ENCODE assay signal across 5 worm cellular contexts in genomic region chrIII:2780793-2781192, ce11.
TF ChIP-seq lines count a peak whose summit lies in the region.

TSS of gene Y71H2AM.6 (plus strand) at chrIII:2781056.

TF ChIP-seq in whole organism, L1 larva, 84 proteins besides CTCF, POLR2A, EP300 and RAD21 (continues in another document):
- TF ChIP-seq nhr-71 (tag; optimal IDR thresholded peaks at IDR 0.05; lab: Kevin White, UChicago), result peak; percentile 59
- TF ChIP-seq F16B12.6 (tag; optimal IDR thresholded peaks at IDR 0.05; lab: Kevin White, UChicago), result peak; percentile 87
- peak; percentile 59 to 81 (median 67) for TF ChIP-seq dpl-1 (GFP tag; optimal IDR thresholded peaks at IDR 0.05; lab: Kevin White, UChicago)
- TF ChIP-seq mdl-1 (tag; optimal IDR thresholded peaks at IDR 0.05; lab: Kevin White, UChicago), result no peak
- no peak for TF ChIP-seq pag-3 (tag; optimal IDR thresholded peaks at IDR 0.05; lab: Kevin White, UChicago; ENCODE audit: borderline replicate concordance, insufficient read depth)
- peak; percentile 45 for TF ChIP-seq isw-1 (GFP tag; IDR thresholded peaks at IDR 0.05; lab: Robert Waterston, UW)
- TF ChIP-seq C16A3.4 (tag; optimal IDR thresholded peaks at IDR 0.05; lab: Kevin White, UChicago), result peak; percentile 44
- TF ChIP-seq dsc-1 (tag; optimal IDR thresholded peaks at IDR 0.05; lab: Kevin White, UChicago), result peak; percentile 36
- TF ChIP-seq unc-86 (tag; optimal IDR thresholded peaks at IDR 0.05; lab: Kevin White, UChicago), result peak; percentile 35
- peak; percentile 90 for TF ChIP-seq mep-1 (tag; optimal IDR thresholded peaks at IDR 0.05; lab: Kevin White, UChicago)
- TF ChIP-seq lin-15B (tag; optimal IDR thresholded peaks at IDR 0.05; lab: Kevin White, UChicago), result peak; percentile 23
- no peak for TF ChIP-seq jun-1 (tag; optimal IDR thresholded peaks at IDR 0.05; lab: Kevin White, UChicago)
- peak; percentile 20 for TF ChIP-seq aly-2 (tag; optimal IDR thresholded peaks at IDR 0.05; lab: Kevin White, UChicago)
- no peak for TF ChIP-seq tlp-1 (tag; optimal IDR thresholded peaks at IDR 0.05; lab: Kevin White, UChicago)
- TF ChIP-seq xbp-1 (tag; optimal IDR thresholded peaks at IDR 0.05; lab: Kevin White, UChicago), result peak; percentile 57
- TF ChIP-seq elt-3 (tag; optimal IDR thresholded peaks at IDR 0.05; lab: Kevin White, UChicago), result peak in 1 of 6 experiments; percentile 4
- peak; percentile 36 for TF ChIP-seq C04F5.9 (tag; optimal IDR thresholded peaks at IDR 0.05; lab: Kevin White, UChicago)
- peak; percentile 39 for TF ChIP-seq lin-39 (tag; optimal IDR thresholded peaks at IDR 0.05; lab: Kevin White, UChicago)

TF ChIP-seq in whole organism, L3 larva, 47 proteins besides CTCF, POLR2A, EP300 and RAD21 (continues in another document):
- TF ChIP-seq elt-2 (tag; optimal IDR thresholded peaks at IDR 0.05; lab: Kevin White, UChicago) (peak; percentile 1), nhr-11 (tag; optimal IDR thresholded peaks at IDR 0.05; lab: Kevin White, UChicago) (no peak), elt-1 (tag; optimal IDR thresholded peaks at IDR 0.05; lab: Kevin White, UChicago) (no peak), snpc-4 (tag; optimal IDR thresholded peaks at IDR 0.05; lab: Kevin White, UChicago) (peak; percentile 19), pqm-1 (tag; optimal IDR thresholded peaks at IDR 0.05; lab: Kevin White, UChicago) (no peak), nfya-1 (tag; optimal IDR thresholded peaks at IDR 0.05; lab: Kevin White, UChicago; ENCODE audit: insufficient read depth) (peak; percentile 69), nhr-237 (tag; optimal IDR thresholded peaks at IDR 0.05; lab: Kevin White, UChicago) (no peak), elt-3 (tag; optimal IDR thresholded peaks at IDR 0.05; lab: Kevin White, UChicago) (no peak), ztf-4 (tag; optimal IDR thresholded peaks at IDR 0.05; lab: Kevin White, UChicago) (no peak), nhr-28 (tag; optimal IDR thresholded peaks at IDR 0.05; lab: Kevin White, UChicago) (no peak), lin-15B (tag; optimal IDR thresholded peaks at IDR 0.05; lab: Kevin White, UChicago) (peak; percentile 64), hmg-11 (tag; optimal IDR thresholded peaks at IDR 0.05; lab: Kevin White, UChicago) (no peak), R02D3.7 (tag; optimal IDR thresholded peaks at IDR 0.05; lab: Kevin White, UChicago) (no peak), pha-4 (tag; optimal IDR thresholded peaks at IDR 0.05; lab: Kevin White, UChicago) (peak; percentile 59), ama-1 (optimal IDR thresholded peaks at IDR 0.05; lab: Kevin White, UChicago) (no peak), ZK546.5 (tag; optimal IDR thresholded peaks at IDR 0.05; lab: Kevin White, UChicago) (no peak), fkh-2 (tag; optimal IDR thresholded peaks at IDR 0.05; lab: Kevin White, UChicago) (no peak), nhr-77 (tag; optimal IDR thresholded peaks at IDR 0.05; lab: Kevin White, UChicago) (no peak), daf-12 (tag; optimal IDR thresholded peaks at IDR 0.05; lab: Kevin White, UChicago) (no peak), ceh-16 (tag; optimal IDR thresholded peaks at IDR 0.05; lab: Kevin White, UChicago) (no peak)

TF ChIP-seq in whole organism, early embryonic, 17 proteins besides CTCF, POLR2A, EP300 and RAD21:
- no peak for TF ChIP-seq tbx-11 (GFP tag; IDR thresholded peaks at IDR 0.05; lab: Robert Waterston, UW)
- no peak for TF ChIP-seq tra-4 (tag; optimal IDR thresholded peaks at IDR 0.05; lab: Kevin White, UChicago)
- peak; percentile 20 for TF ChIP-seq F13C5.2 (tag; optimal IDR thresholded peaks at IDR 0.05; lab: Kevin White, UChicago)

TF ChIP-seq in whole organism, midembryonic, 9 proteins besides CTCF, POLR2A, EP300 and RAD21:
- peak; percentile 11; the same call in 1 of the 2 replicates for TF ChIP-seq T22C8.4 (GFP tag; IDR thresholded peaks at IDR 0.05; lab: Robert Waterston, UW)
- no peak for TF ChIP-seq ztf-29 (GFP tag; IDR thresholded peaks at IDR 0.05; lab: Robert Waterston, UW)

TF ChIP-seq in whole organism, young adult, 124 proteins besides CTCF, POLR2A, EP300 and RAD21:
- TF ChIP-seq madf-6 (GFP tag; IDR thresholded peaks at IDR 0.05; lab: Robert Waterston, UW) (peak; percentile 57; the same call in 1 of the 2 replicates), snpc-1.1 (tag; optimal IDR thresholded peaks at IDR 0.05; lab: Kevin White, UChicago; ENCODE audit: insufficient read depth) (peak; percentile 6), lin-35 (GFP tag; optimal IDR thresholded peaks at IDR 0.05; lab: Kevin White, UChicago) (peak in 1 of 3 experiments; percentile 3), T07F8.4 (tag; optimal IDR thresholded peaks at IDR 0.05; lab: Kevin White, UChicago) (no peak), lsl-1 (GFP tag; optimal IDR thresholded peaks at IDR 0.05; lab: Kevin White, UChicago) (peak; percentile 84), lin-54 (GFP tag; optimal IDR thresholded peaks at IDR 0.05; lab: Kevin White, UChicago) (peak; percentile 65), mcd-1 (GFP tag; IDR thresholded peaks at IDR 0.05; lab: Robert Waterston, UW) (peak; percentile 38; the same call in 1 of the 2 replicates), B0035.1 (tag; optimal IDR thresholded peaks at IDR 0.05; lab: Kevin White, UChicago) (no peak), attf-5 (GFP tag; optimal IDR thresholded peaks at IDR 0.05; lab: Kevin White, UChicago) (peak; percentile 31), cebp-1 (GFP tag; IDR thresholded peaks at IDR 0.05; lab: Robert Waterston, UW) (no peak), cebp-1 (tag; optimal IDR thresholded peaks at IDR 0.05; lab: Kevin White, UChicago) (no peak), nhr-120 (GFP tag; IDR thresholded peaks at IDR 0.05; lab: Robert Waterston, UW) (no peak), F33H1.4 (GFP tag; IDR thresholded peaks at IDR 0.05; lab: Robert Waterston, UW) (peak; percentile 48), F55B11.4 (tag; optimal IDR thresholded peaks at IDR 0.05; lab: Kevin White, UChicago; ENCODE audit: borderline replicate concordance, insufficient read depth) (no peak), B0019.2 (GFP tag; conservative IDR thresholded peaks at IDR 0.05; lab: Robert Waterston, UW) (no peak)

Comparison
In these comparisons a context has a peak if more than half of its experiments do, and no peak if none do; other contexts are left out.
1. Of the 8 proteins assayed by ChIP-seq in both whole organism, young adult and whole organism, L1 larva: peak only in whole organism, young adult: none; only in whole organism, L1 larva: dpl-1, efl-1, nhr-90 and unc-130; in both: none; in neither: 3; mixed calls (peak in some experiments, not most) for 1.